Fruit fly (Drosophila melanogaster): ENCODE data around the gene CG31869.

The CG31869 gene

dm6 chr2L:10752668-10753067, 48.2 kb downstream of the CG31869 start:
- TF ChIP-seq pan (optimal IDR thresholded peaks at IDR 0.05), result no peak
- no peak for TF ChIP-seq dl (GFP tag; optimal IDR thresholded peaks at IDR 0.05; ENCODE audit: insufficient read depth in 1 of 2, partially characterized antibody in 2 of 2)
- no peak for TF ChIP-seq br (GFP tag; optimal IDR thresholded peaks at IDR 0.05)
- TF ChIP-seq sage (GFP tag; optimal IDR thresholded peaks at IDR 0.05), result no peak
- no peak for TF ChIP-seq Vsx2 (GFP tag; optimal IDR thresholded peaks at IDR 0.05; ENCODE audit: partially characterized antibody)
- TF ChIP-seq tai (GFP tag; optimal IDR thresholded peaks at IDR 0.05), result no peak
- TF ChIP-seq Dif (GFP tag; optimal IDR thresholded peaks at IDR 0.05; ENCODE audit: partially characterized antibody), result no peak
- no peak for TF ChIP-seq rgr (GFP tag; optimal IDR thresholded peaks at IDR 0.05)
- no peak for TF ChIP-seq Mio (GFP tag; optimal IDR thresholded peaks at IDR 0.05)
- TF ChIP-seq Abd-B (GFP tag; optimal IDR thresholded peaks at IDR 0.05), result no peak

dm6 chr2L:10751879-10752620, 48.9 kb downstream of the CG31869 start:
- peak; percentile 33 for TF ChIP-seq sv (GFP tag; optimal IDR thresholded peaks at IDR 0.05)
- no peak for TF ChIP-seq woc (GFP tag; optimal IDR thresholded peaks at IDR 0.05)

dm6 chr2L:10750915-10751612, 49.8 kb downstream of the CG31869 start:
- TF ChIP-seq OdsH (GFP tag; optimal IDR thresholded peaks at IDR 0.05) (no peak), pan (optimal IDR thresholded peaks at IDR 0.05) (no peak), HLH106 (tag; optimal IDR thresholded peaks at IDR 0.05) (no peak), CG9705 (GFP tag; optimal IDR thresholded peaks at IDR 0.05) (no peak), Vsx2 (GFP tag; optimal IDR thresholded peaks at IDR 0.05; ENCODE audit: partially characterized antibody) (no peak), Rel (GFP tag; optimal IDR thresholded peaks at IDR 0.05) (no peak), Rel (tag; optimal IDR thresholded peaks at IDR 0.05) (no peak), Mio (GFP tag; optimal IDR thresholded peaks at IDR 0.05) (no peak), sage (GFP tag; optimal IDR thresholded peaks at IDR 0.05) (no peak), br (GFP tag; optimal IDR thresholded peaks at IDR 0.05) (no peak), sv (GFP tag; optimal IDR thresholded peaks at IDR 0.05) (no peak)

dm6 chr2L:10749607-10750467, 51.1 kb downstream of the CG31869 start:
- TF ChIP-seq Hr78 (GFP tag; optimal IDR thresholded peaks at IDR 0.05) (no peak), Vsx2 (GFP tag; optimal IDR thresholded peaks at IDR 0.05; ENCODE audit: partially characterized antibody) (no peak), jim (GFP tag; optimal IDR thresholded peaks at IDR 0.05) (no peak), tai (GFP tag; optimal IDR thresholded peaks at IDR 0.05) (no peak), HLH106 (tag; optimal IDR thresholded peaks at IDR 0.05) (no peak), Abd-B (GFP tag; optimal IDR thresholded peaks at IDR 0.05) (no peak)

- TF ChIP-seq brk (GFP tag; optimal IDR thresholded peaks at IDR 0.05), result no peak
- TF ChIP-seq GATAd (GFP tag; optimal IDR thresholded peaks at IDR 0.05), result no peak
- TF ChIP-seq Dfd (GFP tag; optimal IDR thresholded peaks at IDR 0.05), result no peak
- no peak for TF ChIP-seq br (GFP tag; optimal IDR thresholded peaks at IDR 0.05)
- no peak for TF ChIP-seq sage (GFP tag; optimal IDR thresholded peaks at IDR 0.05)
- no peak for TF ChIP-seq HLH106 (tag; optimal IDR thresholded peaks at IDR 0.05)
- TF ChIP-seq dl (GFP tag; optimal IDR thresholded peaks at IDR 0.05; ENCODE audit: insufficient read depth in 1 of 2, partially characterized antibody in 2 of 2), result no peak
- no peak for TF ChIP-seq Abd-B (GFP tag; optimal IDR thresholded peaks at IDR 0.05)
- TF ChIP-seq h (GFP tag; optimal IDR thresholded peaks at IDR 0.05), result no peak
- no peak for TF ChIP-seq Sp1 (GFP tag; optimal IDR thresholded peaks at IDR 0.05)
- no peak for TF ChIP-seq Mio (GFP tag; optimal IDR thresholded peaks at IDR 0.05)
- TF ChIP-seq Vsx2 (GFP tag; optimal IDR thresholded peaks at IDR 0.05; ENCODE audit: partially characterized antibody), result no peak
- no peak for TF ChIP-seq Dif (GFP tag; optimal IDR thresholded peaks at IDR 0.05; ENCODE audit: partially characterized antibody)
- no peak for TF ChIP-seq jim (GFP tag; optimal IDR thresholded peaks at IDR 0.05)
- TF ChIP-seq dmrt93B (GFP tag; optimal IDR thresholded peaks at IDR 0.05), result no peak
- TF ChIP-seq Hr78 (GFP tag; optimal IDR thresholded peaks at IDR 0.05), result no peak
- TF ChIP-seq ey (GFP tag; optimal IDR thresholded peaks at IDR 0.05), result no peak
- no peak for TF ChIP-seq CrebA (GFP tag; optimal IDR thresholded peaks at IDR 0.05; ENCODE audit: borderline replicate concordance)
- TF ChIP-seq Jra (GFP tag; optimal IDR thresholded peaks at IDR 0.05), result no peak
- TF ChIP-seq usp (GFP tag; optimal IDR thresholded peaks at IDR 0.05), result no peak
Observed at dm6 chr2L:10748218-10748617, 52.7 kb downstream of the CG31869 start.

Data from whole organism, wandering third instar larva.